Worm (Caenorhabditis elegans) whole organism, L4 larva: ENCODE measurements around the gene T28D9.4.

ENCODE experiments used
- aly-2 ChIP-seq: sonication (generic microtip); optimal IDR thresholded peaks from 2 replicates; lab custom pipeline; 2018; ENCODE audit warnings: missing biosample characterization, missing genetic modification characterization
- pha-4 ChIP-seq, 2 experiments: fragments of 150-350 bp in 1 of 2; fragments of 200-800 bp in 1 of 2; sonication (Bioruptor generic) in 1 of 2; IDR thresholded peaks in 1 of 2; optimal IDR thresholded peaks in 1 of 2; 2 replicates each; pipeline versions ENCODE4 v1.3.6 to Lab custom; 2014 to 2022; ENCODE audit warnings: missing genetic modification characterization in 2 of 2, missing genetic modification reagents in 2 of 2, missing biosample characterization in 1 of 2, missing compliant biosample characterization in 1 of 2
- vab-7 ChIP-seq: fragments of 200-800 bp; sonication (Bioruptor generic); IDR thresholded peaks from 2 replicates; pipeline ENCODE4 v1.3.6; 2022; ENCODE audit warnings: missing genetic modification reagents, missing genetic modification characterization, missing compliant biosample characterization

ce11 chrII:6489711-6490184 lies 13.0 kb downstream of the T28D9.4 start, which contains the start of the genes snr-3 and rsp-5:
- TF ChIP-seq vab-7 (GFP tag; lab: Robert Waterston, UW) (no peak), aly-2 (no peak), pha-4 (GFP tag; IDR thresholded peaks at IDR 0.05; lab: Robert Waterston, UW) (no peak), pha-4 (tag; optimal IDR thresholded peaks at IDR 0.05; lab: Kevin White, UChicago) (peak; percentile 91)
